Fruit fly (Drosophila melanogaster) whole organism, embryonic: Measurements from ENCODE around the gene CG6675.

ENCODE experiments used
- Abd-B ChIP-seq: fragments of 200-800 bp; sonication (Bioruptor generic); optimal IDR thresholded peaks from 2 replicates; lab custom pipeline; 2018; ENCODE audit warnings: missing biosample characterization, mild to moderate bottlenecking, missing genetic modification characterization, moderate library complexity
- BEAF-32 ChIP-seq: fragments of 200-800 bp; sonication (Bioruptor generic); optimal IDR thresholded peaks from 3 replicates; lab custom pipeline; 2017; ENCODE audit warnings: missing biosample characterization, missing genetic modification characterization, mild to moderate bottlenecking, moderate library complexity, missing genetic modification reagents
- C15 ChIP-seq: fragments of 200-800 bp; sonication (Bioruptor generic); IDR thresholded peaks from 3 replicates; pipeline ENCODE4 v1.3.6; 2022; ENCODE audit warnings: missing biosample characterization, missing genetic modification characterization
- CG1024 ChIP-seq: fragments of 200-800 bp; sonication (Bioruptor generic); IDR thresholded peaks from 2 replicates; pipeline ENCODE4 v1.3.6; 2022; ENCODE audit warnings: missing biosample characterization, missing genetic modification characterization
- CG1233 ChIP-seq: fragments of 200-800 bp; sonication (Bioruptor generic); optimal IDR thresholded peaks from 4 replicates; lab custom pipeline; 2018; ENCODE audit warnings: missing biosample characterization, mild to moderate bottlenecking, missing genetic modification characterization
- CG12659 ChIP-seq: fragments of 200-800 bp; sonication (Bioruptor generic); optimal IDR thresholded peaks from 3 replicates; lab custom pipeline; 2017; ENCODE audit warnings: mild to moderate bottlenecking, missing biosample characterization, missing genetic modification reagents, missing genetic modification characterization
- CG13894 ChIP-seq: fragments of 200-800 bp; sonication (Bioruptor generic); optimal IDR thresholded peaks from 3 replicates; lab custom pipeline; 2018; ENCODE audit warnings: missing biosample characterization, mild to moderate bottlenecking, missing genetic modification characterization, moderate library complexity
- CG15696 ChIP-seq: fragments of 200-800 bp; sonication (Bioruptor generic); optimal IDR thresholded peaks from 2 replicates; lab custom pipeline; 2019; ENCODE audit warnings: missing biosample characterization, mild to moderate bottlenecking, missing genetic modification characterization, moderate library complexity
- CG1603 ChIP-seq: fragments of 200-800 bp; sonication (Bioruptor generic); optimal IDR thresholded peaks from 2 replicates; lab custom pipeline; 2019; ENCODE audit warnings: missing biosample characterization, mild to moderate bottlenecking, missing genetic modification characterization, moderate library complexity
- CG17912 ChIP-seq: fragments of 200-800 bp; sonication (Bioruptor generic); optimal IDR thresholded peaks from 2 replicates; lab custom pipeline; 2018; ENCODE audit warnings: missing biosample characterization, mild to moderate bottlenecking, missing genetic modification characterization
- CG18599 ChIP-seq: fragments of 200-800 bp; sonication (Bioruptor generic); optimal IDR thresholded peaks from 3 replicates; lab custom pipeline; 2017; ENCODE audit warnings: missing biosample characterization, missing genetic modification characterization, mild to moderate bottlenecking, moderate library complexity, missing genetic modification reagents
- CG30020 ChIP-seq: fragments of 200-800 bp; optimal IDR thresholded peaks from 2 replicates; lab custom pipeline; 2019; ENCODE audit warnings: missing biosample characterization, mild to moderate bottlenecking, missing genetic modification characterization, moderate library complexity
- CG31224 ChIP-seq: fragments of 200-800 bp; sonication (Bioruptor generic); IDR thresholded peaks from 2 replicates; pipeline ENCODE4 v1.3.6; 2022; ENCODE audit warnings: missing biosample characterization, missing genetic modification characterization
- CG34376 ChIP-seq: fragments of 200-800 bp; sonication (Bioruptor generic); optimal IDR thresholded peaks from 2 replicates; lab custom pipeline; 2018; ENCODE audit warnings: missing biosample characterization, mild to moderate bottlenecking, missing genetic modification characterization
- CG3838 ChIP-seq: fragments of 200-800 bp; sonication (Bioruptor generic); optimal IDR thresholded peaks from 3 replicates; lab custom pipeline; 2016; ENCODE audit warnings: missing biosample characterization, missing genetic modification characterization
- CG5953 ChIP-seq: fragments of 200-800 bp; sonication (Bioruptor generic); IDR thresholded peaks from 2 replicates; pipeline ENCODE4 v1.3.6; 2022; ENCODE audit warnings: missing biosample characterization, missing genetic modification characterization
- CG6272 ChIP-seq: fragments of 200-800 bp; sonication (Bioruptor generic); IDR thresholded peaks from 2 replicates; pipeline ENCODE4 v1.3.6; 2022; ENCODE audit warnings: missing biosample characterization, missing genetic modification characterization
- CG7556 ChIP-seq: fragments of 200-800 bp; sonication (Bioruptor generic); optimal IDR thresholded peaks from 2 replicates; lab custom pipeline; 2017; ENCODE audit warnings: missing biosample characterization, mild to moderate bottlenecking, missing genetic modification characterization
- D ChIP-seq, 2 experiments: fragments of 200-800 bp in 1 of 2; fragments of >200 bp in 1 of 2; sonication (Bioruptor generic) in 1 of 2; optimal IDR thresholded peaks; 2 replicates in 1 of 2; 3 replicates in 1 of 2; lab custom pipeline; 2017; ENCODE audit warnings: mild to moderate bottlenecking in 1 of 2, missing biosample characterization in 1 of 2, missing genetic modification characterization in 1 of 2, missing genetic modification reagents in 1 of 2
- Dip3 ChIP-seq: fragments of 200-800 bp; sonication (Bioruptor generic); optimal IDR thresholded peaks from 3 replicates; lab custom pipeline; 2016; ENCODE audit warnings: missing biosample characterization, missing genetic modification characterization
- E2f2 ChIP-seq: fragments of 200-800 bp; sonication (Bioruptor generic); IDR thresholded peaks from 2 replicates; pipeline ENCODE4 v1.3.6; 2022; ENCODE audit warnings: missing biosample characterization, missing genetic modification characterization
- ERR ChIP-seq: fragments of 200-800 bp; sonication (Bioruptor generic); optimal IDR thresholded peaks from 2 replicates; lab custom pipeline; 2016; ENCODE audit warnings: missing biosample characterization, missing genetic modification characterization
- Eip74EF ChIP-seq, 2 experiments: fragments of 200-800 bp in 1 of 2; fragments of >200 bp in 1 of 2; sonication (Bioruptor generic) in 1 of 2; optimal IDR thresholded peaks; 2 replicates each; lab custom pipeline; 2017 to 2019; ENCODE audit warnings: missing biosample characterization in 2 of 2, missing genetic modification characterization in 2 of 2, mild to moderate bottlenecking in 1 of 2, moderate library complexity in 1 of 2
- Elba2 ChIP-seq: fragments of 200-800 bp; sonication (Bioruptor generic); optimal IDR thresholded peaks from 3 replicates; lab custom pipeline; 2016; ENCODE audit warnings: missing biosample characterization, missing genetic modification characterization
- Ets65A ChIP-seq: fragments of 200-800 bp; sonication (Bioruptor generic); peaks from one replicate; lab custom pipeline; 2016; ENCODE audit warnings: missing biosample characterization, missing genetic modification characterization
- Fer1 ChIP-seq: fragments of 200-800 bp; sonication (Bioruptor generic); optimal IDR thresholded peaks from 2 replicates; lab custom pipeline; 2017; ENCODE audit warnings: missing biosample characterization, mild to moderate bottlenecking, missing genetic modification characterization
- HmgD ChIP-seq: fragments of 200-800 bp; sonication (Bioruptor generic); optimal IDR thresholded peaks from 3 replicates; lab custom pipeline; 2016; ENCODE audit warnings: missing biosample characterization, missing genetic modification characterization
- HmgZ ChIP-seq: fragments of 200-800 bp; sonication (Bioruptor generic); optimal IDR thresholded peaks from 2 replicates; lab custom pipeline; 2018; ENCODE audit warnings: missing biosample characterization, mild to moderate bottlenecking, missing genetic modification characterization
- Oaz ChIP-seq: fragments of 200-800 bp; sonication (Bioruptor generic); IDR thresholded peaks from 2 replicates; pipeline ENCODE4 v1.3.6; 2022; ENCODE audit warnings: missing biosample characterization, missing genetic modification characterization
- PHDP ChIP-seq: fragments of 200-800 bp; sonication (Bioruptor generic); optimal IDR thresholded peaks from 3 replicates; lab custom pipeline; 2018; ENCODE audit warnings: missing biosample characterization, mild to moderate bottlenecking, missing genetic modification characterization, moderate library complexity
- Sry-δ ChIP-seq: fragments of 200-800 bp; sonication (Bioruptor generic); optimal IDR thresholded peaks from 2 replicates; lab custom pipeline; 2016; ENCODE audit warnings: missing biosample characterization, missing genetic modification characterization
- Taf1 ChIP-seq: fragments of 200-800 bp; sonication (Bioruptor generic); IDR thresholded peaks from 2 replicates; pipeline ENCODE4 v1.3.6; 2022; ENCODE audit warnings: missing biosample characterization, missing genetic modification characterization
- Trl ChIP-seq, 3 experiments: fragments of >200 bp in 2 of 3; fragments of 200-800 bp in 1 of 3; sonication (Bioruptor generic) in 1 of 3; optimal IDR thresholded peaks; 2 replicates in 1 of 3; 3 replicates in 2 of 3; lab custom pipeline; 2016 to 2017; ENCODE audit warnings: missing biosample characterization in 1 of 3, missing genetic modification characterization in 1 of 3
- ash1 ChIP-seq: fragments of 200-800 bp; sonication (Bioruptor generic); optimal IDR thresholded peaks from 2 replicates; lab custom pipeline; 2018; ENCODE audit warnings: missing biosample characterization, mild to moderate bottlenecking, missing genetic modification characterization
- bsh ChIP-seq, 2 experiments: fragments of 200-800 bp; sonication (Bioruptor generic); optimal IDR thresholded peaks; 2 replicates each; lab custom pipeline; 2017 to 2018; ENCODE audit warnings: mild to moderate bottlenecking in 2 of 2, missing biosample characterization in 2 of 2, missing genetic modification characterization in 2 of 2, moderate library complexity in 1 of 2
- ems ChIP-seq: fragments of 200-800 bp; sonication (Bioruptor generic); optimal IDR thresholded peaks from 3 replicates; lab custom pipeline; 2016; ENCODE audit warnings: missing biosample characterization, missing genetic modification characterization
- fd64A ChIP-seq: fragments of 200-800 bp; sonication (Bioruptor generic); optimal IDR thresholded peaks from 3 replicates; lab custom pipeline; 2018; ENCODE audit warnings: missing biosample characterization, mild to moderate bottlenecking, missing genetic modification characterization
- gcm2 ChIP-seq: fragments of 200-800 bp; sonication (Bioruptor generic); optimal IDR thresholded peaks from 2 replicates; lab custom pipeline; 2016; ENCODE audit warnings: missing biosample characterization, missing genetic modification characterization
- hkb ChIP-seq, 2 experiments: fragments of 200-800 bp in 1 of 2; fragments of >200 bp in 1 of 2; sonication (Bioruptor generic) in 1 of 2; IDR thresholded peaks in 1 of 2; optimal IDR thresholded peaks in 1 of 2; 2 replicates each; pipeline versions ENCODE4 v1.3.6 to Lab custom; 2017 to 2022; ENCODE audit warnings: missing biosample characterization in 1 of 2, missing genetic modification characterization in 1 of 2
- nmo ChIP-seq: fragments of 200-800 bp; sonication (Bioruptor generic); optimal IDR thresholded peaks from 2 replicates; lab custom pipeline; 2018; ENCODE audit warnings: missing biosample characterization, mild to moderate bottlenecking, missing genetic modification characterization, moderate library complexity
- org-1 ChIP-seq: fragments of 200-800 bp; sonication (Bioruptor generic); optimal IDR thresholded peaks from 2 replicates; lab custom pipeline; 2017; ENCODE audit warnings: missing biosample characterization, missing genetic modification characterization
- pita ChIP-seq: fragments of 200-800 bp; sonication (Bioruptor generic); optimal IDR thresholded peaks from 2 replicates; lab custom pipeline; 2017; ENCODE audit warnings: missing biosample characterization, mild to moderate bottlenecking, missing genetic modification characterization
- pzg ChIP-seq: fragments of 200-800 bp; sonication (Bioruptor generic); optimal IDR thresholded peaks from 3 replicates; lab custom pipeline; 2018; ENCODE audit warnings: missing biosample characterization, mild to moderate bottlenecking, missing genetic modification characterization, moderate library complexity
- rib ChIP-seq: fragments of 200-800 bp; sonication (Bioruptor generic); IDR thresholded peaks from 2 replicates; pipeline ENCODE4 v1.3.6; 2022; ENCODE audit warnings: missing biosample characterization, missing genetic modification characterization
- ro ChIP-seq: fragments of 200-800 bp; sonication (Bioruptor generic); IDR thresholded peaks from 2 replicates; pipeline ENCODE4 v1.3.6; 2022; ENCODE audit warnings: missing biosample characterization, missing genetic modification characterization
- sens ChIP-seq: fragments of 200-800 bp; sonication (Bioruptor generic); peaks from one replicate; lab custom pipeline; 2016; ENCODE audit warnings: missing biosample characterization, missing genetic modification characterization
- seq ChIP-seq: fragments of 200-800 bp; sonication (Bioruptor generic); IDR thresholded peaks from 2 replicates; pipeline ENCODE4 v1.3.6; 2022; ENCODE audit warnings: missing biosample characterization, missing genetic modification characterization
- unc-4 ChIP-seq: fragments of 200-800 bp; sonication (Bioruptor generic); IDR thresholded peaks from 2 replicates; pipeline ENCODE4 v1.3.6; 2022; ENCODE audit warnings: missing biosample characterization, missing genetic modification characterization; ENCODE audit not compliant: partially characterized antibody
- yki ChIP-seq: fragments of >200 bp; optimal IDR thresholded peaks from 3 replicates; lab custom pipeline; 2018

The CG6675 gene

dm6 chr2L:22121651-22122165 lies 12.9 kb downstream of the CG6675 start (continued):
- TF ChIP-seq Taf1 (GFP tag; lab: Robert Waterston, UW) (no peak), org-1 (GFP tag; lab: Kevin White, UChicago) (no peak), fd64A (no peak), Eip74EF (GFP tag; optimal IDR thresholded peaks at IDR 0.05; lab: Kevin White, UChicago) (peak in 1 of 2 experiments; percentile 34), Oaz (no peak), CG12659 (GFP tag; lab: Kevin White, UChicago) (peak; percentile 40), C15 (0 out of 3 replicates have a peak, but pooled peaks have one; percentile 21), CG1603 (tag; lab: Kevin White, UChicago) (peak; percentile 88), bsh (GFP tag; optimal IDR thresholded peaks at IDR 0.05; lab: Kevin White, UChicago) (no peak), HmgD (peak; percentile 49), CG34376 (GFP tag; lab: Kevin White, UChicago) (no peak), CG13894 (tag; lab: Kevin White, UChicago) (peak; percentile 16), gcm2 (GFP tag; lab: Kevin White, UChicago) (no peak), nmo (GFP tag; lab: Kevin White, UChicago) (peak; percentile 61), ems (no peak), CG5953 (no peak), Trl (optimal IDR thresholded peaks at IDR 0.05; lab: Kevin White, UChicago) (no peak), Trl (GFP tag; optimal IDR thresholded peaks at IDR 0.05; lab: Kevin White, UChicago) (peak; percentile 17), Sry-δ (peak; percentile 27), BEAF-32 (GFP tag; lab: Kevin White, UChicago) (peak; percentile 40), CG3838 (GFP tag; lab: Kevin White, UChicago) (no peak), Elba2 (GFP tag; lab: Kevin White, UChicago) (peak; percentile 31), CG1024 (GFP tag; lab: Robert Waterston, UW) (peak; percentile 97), rib (no peak), ash1 (no peak), CG15696 (tag; lab: Kevin White, UChicago) (no peak), ERR (GFP tag; lab: Kevin White, UChicago) (no peak), yki (lab: Kevin White, UChicago) (no peak), CG7556 (no peak), CG18599 (GFP tag; lab: Kevin White, UChicago) (no peak), CG6272 (GFP tag; lab: Robert Waterston, UW) (no peak), pzg (GFP tag; lab: Kevin White, UChicago) (peak; percentile 73), seq (no peak), PHDP (tag; lab: Kevin White, UChicago) (no peak), ro (GFP tag; lab: Robert Waterston, UW) (no peak), Abd-B (GFP tag; lab: Kevin White, UChicago) (peak; percentile 71), pita (GFP tag; lab: Kevin White, UChicago) (no peak), unc-4 (no peak), CG1233 (no peak), CG17912 (GFP tag; lab: Kevin White, UChicago) (no peak), hkb (optimal IDR thresholded peaks at IDR 0.05; lab: Kevin White, UChicago) (no peak), hkb (GFP tag; IDR thresholded peaks at IDR 0.05; lab: Robert Waterston, UW) (no peak), Ets65A (GFP tag; lab: Kevin White, UChicago) (no peak), sens (peak; percentile 43), E2f2 (GFP tag; lab: Robert Waterston, UW) (no peak; the same call in 1 of the 2 replicates), HmgZ (tag; lab: Kevin White, UChicago) (peak; percentile 6), CG30020 (peak; percentile 96), Dip3 (GFP tag; lab: Kevin White, UChicago) (peak; percentile 10), Fer1 (GFP tag; lab: Kevin White, UChicago) (peak; percentile 6), D (optimal IDR thresholded peaks at IDR 0.05; lab: Kevin White, UChicago) (no peak), D (GFP tag; optimal IDR thresholded peaks at IDR 0.05; lab: Kevin White, UChicago) (no peak), CG31224 (no peak)
